Worm (Caenorhabditis elegans) whole organism, young adult: ENCODE data around the gene asp-19.

ENCODE experiments used
- B0261.1 ChIP-seq: sonication (generic microtip); optimal IDR thresholded peaks from 2 replicates; lab custom pipeline; 2016; ENCODE audit warnings: mild to moderate bottlenecking, missing genetic modification characterization, moderate library complexity, missing compliant biosample characterization
- F10E7.11 ChIP-seq: sonication (generic microtip); optimal IDR thresholded peaks from 2 replicates; lab custom pipeline; 2017; ENCODE audit warnings: mild to moderate bottlenecking, missing genetic modification characterization, moderate library complexity, missing compliant biosample characterization
- F39B2.1 ChIP-seq: fragments of 200-800 bp; sonication (Bioruptor generic); IDR thresholded peaks from 2 replicates; pipeline ENCODE4 v1.3.6; 2022; ENCODE audit warnings: missing genetic modification reagents, missing genetic modification characterization, missing compliant biosample characterization
- K12H6.12 ChIP-seq: fragments of 200-800 bp; sonication (Bioruptor generic); optimal IDR thresholded peaks from 2 replicates; lab custom pipeline; 2018; ENCODE audit warnings: mild to moderate bottlenecking, missing genetic modification characterization, missing compliant biosample characterization
- Y79H2A.3 ChIP-seq: fragments of 200-800 bp; sonication (Bioruptor generic); conservative IDR thresholded peaks from 2 replicates; pipeline ENCODE4 v1.3.6; 2022; ENCODE audit warnings: missing genetic modification reagents, missing genetic modification characterization, missing compliant biosample characterization
- ccch-3 ChIP-seq: fragments of 200-800 bp; sonication (Bioruptor generic); optimal IDR thresholded peaks from 2 replicates; lab custom pipeline; 2018; ENCODE audit warnings: mild to moderate bottlenecking, missing genetic modification characterization, missing compliant biosample characterization
- cebp-1 ChIP-seq, 2 experiments: fragments of 200-800 bp in 1 of 2; sonication (Bioruptor generic) in 1 of 2; sonication (generic microtip) in 1 of 2; IDR thresholded peaks in 1 of 2; optimal IDR thresholded peaks in 1 of 2; 2 replicates each; pipeline versions ENCODE4 v1.3.6 to Lab custom; 2017 to 2022; ENCODE audit warnings: missing compliant biosample characterization in 2 of 2, missing genetic modification characterization in 2 of 2, mild to moderate bottlenecking in 1 of 2, missing genetic modification reagents in 1 of 2, moderate library complexity in 1 of 2
- ceh-40 ChIP-seq: fragments of 200-800 bp; sonication (Bioruptor generic); IDR thresholded peaks from 2 replicates; pipeline ENCODE4 v1.3.6; 2022; ENCODE audit warnings: missing genetic modification characterization, missing compliant biosample characterization
- die-1 ChIP-seq: sonication (generic microtip); optimal IDR thresholded peaks from 2 replicates; lab custom pipeline; 2016; ENCODE audit warnings: missing genotype, mild to moderate bottlenecking, missing genetic modification characterization, missing compliant biosample characterization
- egl-18 ChIP-seq: fragments of 200-800 bp; sonication (Bioruptor generic); IDR thresholded peaks from 2 replicates; pipeline ENCODE4 v1.3.6; 2022; ENCODE audit warnings: missing genetic modification reagents, missing genetic modification characterization, missing compliant biosample characterization
- hrde-1 ChIP-seq: sonication (generic microtip); optimal IDR thresholded peaks from 2 replicates; lab custom pipeline; 2016; ENCODE audit warnings: missing genetic modification characterization, mild to moderate bottlenecking, missing compliant biosample characterization, moderate library complexity, missing genotype, missing genetic modification reagents, borderline replicate concordance
- hsf-1 ChIP-seq: fragments of 200-800 bp; sonication (Bioruptor generic); IDR thresholded peaks from 2 replicates; pipeline ENCODE4 v1.3.6; 2022; ENCODE audit warnings: missing genetic modification reagents, missing genetic modification characterization, missing compliant biosample characterization
- lsl-1 ChIP-seq: fragments of 200-800 bp; sonication (Bioruptor generic); optimal IDR thresholded peaks from 2 replicates; lab custom pipeline; 2018; ENCODE audit warnings: mild to moderate bottlenecking, missing genetic modification characterization, moderate library complexity, missing compliant biosample characterization
- nhr-27 ChIP-seq: fragments of 200-800 bp; sonication (Bioruptor generic); optimal IDR thresholded peaks from 2 replicates; lab custom pipeline; 2018; ENCODE audit warnings: mild to moderate bottlenecking, missing genetic modification characterization, moderate library complexity, missing compliant biosample characterization
- unc-130 ChIP-seq: sonication (generic microtip); optimal IDR thresholded peaks from 2 replicates; lab custom pipeline; 2016; ENCODE audit warnings: missing genetic modification reagents, missing genetic modification characterization, missing compliant biosample characterization
- ztf-18 ChIP-seq: sonication (generic microtip); optimal IDR thresholded peaks from 2 replicates; lab custom pipeline; 2016; ENCODE audit warnings: missing genotype, mild to moderate bottlenecking, missing genetic modification characterization, missing compliant biosample characterization

The asp-19 gene

DNA sequence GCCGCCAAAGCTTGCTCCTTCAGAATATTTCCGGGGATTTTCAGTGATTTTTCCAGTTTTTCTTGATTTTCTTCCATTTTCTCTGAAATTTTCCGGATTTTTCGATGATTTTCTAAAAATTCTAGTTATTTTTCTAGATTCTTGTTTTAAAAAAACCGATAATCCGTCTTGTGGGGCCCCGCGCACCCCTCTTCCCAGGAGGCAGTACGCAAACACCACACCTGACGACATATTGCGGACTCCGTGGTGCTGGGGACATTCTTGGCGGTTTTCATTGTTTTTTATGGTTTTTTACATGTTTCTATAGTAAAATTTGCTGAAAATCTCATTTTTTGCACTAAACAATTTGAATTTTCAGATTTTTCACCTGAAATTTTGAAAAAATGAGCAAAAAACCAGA is 39.5 kb downstream of the asp-19 start, which contains the start of the genes ubc-19 and Y69H2.7 (continued):
- no peak for TF ChIP-seq K12H6.12
- TF ChIP-seq B0261.1 (tag; lab: Kevin White, UChicago), result no peak
- no peak for TF ChIP-seq unc-130 (GFP tag; lab: Kevin White, UChicago)
- TF ChIP-seq egl-18, result no peak
- no peak for TF ChIP-seq F39B2.1 (GFP tag; lab: Robert Waterston, UW)
- TF ChIP-seq ceh-40 (GFP tag; lab: Robert Waterston, UW), result no peak
- TF ChIP-seq lsl-1, result peak; percentile 28
- TF ChIP-seq ccch-3 (GFP tag; lab: Kevin White, UChicago), result no peak
- TF ChIP-seq Y79H2A.3 (GFP tag; lab: Robert Waterston, UW), result no peak
- TF ChIP-seq hsf-1 (GFP tag; lab: Robert Waterston, UW), result no peak
- TF ChIP-seq, all 124 proteins: peak for 6

DNA sequence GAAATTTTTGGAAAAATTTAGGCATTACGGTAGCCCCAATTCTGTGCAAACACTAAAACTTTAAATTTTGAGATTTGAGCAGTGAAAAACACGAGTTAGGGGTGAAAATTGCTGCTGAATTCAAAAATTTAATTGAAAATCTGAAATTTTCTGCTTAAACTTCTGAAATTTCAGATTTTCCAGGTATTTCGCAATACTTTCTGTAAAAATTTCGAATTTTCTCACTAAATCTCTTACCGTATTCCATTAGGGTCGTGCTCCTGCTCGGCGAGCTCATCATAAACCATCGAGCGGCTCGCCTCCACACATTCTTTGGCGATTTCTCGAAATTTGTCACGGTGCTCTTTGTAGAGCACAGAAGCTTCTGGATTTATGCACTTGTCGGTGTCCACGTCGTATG is 41.8 kb downstream of the asp-19 start:
- TF ChIP-seq die-1 (tag; lab: Kevin White, UChicago) (no peak), cebp-1 (GFP tag; IDR thresholded peaks at IDR 0.05; lab: Robert Waterston, UW) (no peak; the same call in 1 of the 2 replicates), cebp-1 (tag; optimal IDR thresholded peaks at IDR 0.05; lab: Kevin White, UChicago) (peak; percentile 92)

DNA sequence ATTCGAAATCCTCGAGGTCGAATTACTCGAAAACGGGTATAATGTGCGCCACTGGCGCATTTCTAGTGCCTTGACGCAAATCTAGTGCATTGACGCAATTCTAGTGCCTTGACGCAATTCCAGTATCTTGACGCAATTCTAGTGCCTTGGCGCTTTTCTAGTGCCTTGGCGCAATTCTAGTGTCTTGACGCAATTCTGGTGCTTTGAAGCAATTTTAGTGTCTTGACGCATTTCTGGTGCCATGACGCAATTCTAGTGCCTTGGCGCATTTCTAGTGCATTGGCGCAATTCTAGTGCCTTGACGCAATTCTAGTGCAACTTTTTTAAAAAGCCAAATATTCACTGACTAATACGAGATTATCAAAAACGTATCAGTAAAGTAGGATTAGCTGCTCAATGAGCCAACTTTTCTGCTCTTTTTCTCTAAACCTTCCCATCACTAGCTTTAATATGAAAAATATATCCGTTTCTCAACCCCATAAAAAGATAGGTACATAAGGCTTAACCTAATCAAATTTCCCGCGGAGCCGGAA is 44.7 kb downstream of the asp-19 start, which contains the start of gene Y69H2.17:
TSS of gene Y69H2.17 (plus strand) at position 483 of the 533 bp plus-strand sequence.
- TF ChIP-seq hrde-1 (no peak), F10E7.11 (tag; lab: Kevin White, UChicago) (no peak), nhr-27 (tag; lab: Kevin White, UChicago) (no peak), ztf-18 (tag; lab: Kevin White, UChicago) (peak; percentile 54), Y79H2A.3 (GFP tag; lab: Robert Waterston, UW) (no peak), ccch-3 (GFP tag; lab: Kevin White, UChicago) (no peak)
